Fruit fly (Drosophila melanogaster) whole organism, embryonic: ENCODE data around the gene CG31174.
A peak's percentile ranks its signal among the peaks of the same experiment; 100 is the strongest.

Experiments used
- Aef1 ChIP-seq: fragments of 200-800 bp; sonication (Bioruptor generic); IDR thresholded peaks from 3 replicates; pipeline ENCODE4 v1.3.6; 2022; ENCODE audit warnings: missing biosample characterization, missing genetic modification characterization
- Atf-2 ChIP-seq: fragments of 200-800 bp; sonication (Bioruptor generic); optimal IDR thresholded peaks from 2 replicates; lab custom pipeline; 2016; ENCODE audit warnings: missing biosample characterization, missing genetic modification characterization
- CG10543 ChIP-seq: fragments of 200-800 bp; sonication (Bioruptor generic); optimal IDR thresholded peaks from 3 replicates; lab custom pipeline; 2017; ENCODE audit warnings: missing biosample characterization, mild to moderate bottlenecking, missing genetic modification characterization, moderate library complexity
- CG10959 ChIP-seq: fragments of 200-800 bp; sonication (Bioruptor generic); IDR thresholded peaks from 2 replicates; pipeline ENCODE4 v1.3.6; 2022; ENCODE audit warnings: missing biosample characterization, missing genetic modification characterization
- CG15011 ChIP-seq: fragments of 200-800 bp; sonication (Bioruptor generic); optimal IDR thresholded peaks from 3 replicates; lab custom pipeline; 2018; ENCODE audit warnings: missing biosample characterization, mild to moderate bottlenecking, missing genetic modification characterization
- CG15269 ChIP-seq: fragments of 200-800 bp; sonication (Bioruptor generic); optimal IDR thresholded peaks from 2 replicates; lab custom pipeline; 2018; ENCODE audit warnings: missing biosample characterization, mild to moderate bottlenecking, missing genetic modification characterization, moderate library complexity
- CG1602 ChIP-seq: fragments of 200-800 bp; sonication (Bioruptor generic); optimal IDR thresholded peaks from 3 replicates; lab custom pipeline; 2016; ENCODE audit warnings: missing biosample characterization, missing genetic modification characterization
- CG1603 ChIP-seq: fragments of 200-800 bp; sonication (Bioruptor generic); optimal IDR thresholded peaks from 2 replicates; lab custom pipeline; 2019; ENCODE audit warnings: missing biosample characterization, mild to moderate bottlenecking, missing genetic modification characterization, moderate library complexity
- CG17612 ChIP-seq: fragments of 200-800 bp; sonication (Bioruptor generic); IDR thresholded peaks from 2 replicates; pipeline ENCODE4 v1.3.6; 2022; ENCODE audit warnings: missing biosample characterization, missing genetic modification characterization
- CG2202 ChIP-seq: fragments of 200-800 bp; sonication (Bioruptor generic); optimal IDR thresholded peaks from 2 replicates; lab custom pipeline; 2018; ENCODE audit warnings: missing biosample characterization, mild to moderate bottlenecking, missing genetic modification characterization
- CG6175 ChIP-seq: fragments of 200-800 bp; sonication (Bioruptor generic); IDR thresholded peaks from 3 replicates; pipeline ENCODE4 v1.3.6; 2022; ENCODE audit warnings: missing biosample characterization, missing genetic modification characterization
- CG7745 ChIP-seq: fragments of 200-800 bp; sonication (Bioruptor generic); optimal IDR thresholded peaks from 2 replicates; lab custom pipeline; 2018; ENCODE audit warnings: missing biosample characterization, mild to moderate bottlenecking, missing genetic modification characterization, moderate library complexity
- CG8281 ChIP-seq: fragments of 200-800 bp; sonication (Bioruptor generic); optimal IDR thresholded peaks from 2 replicates; lab custom pipeline; 2018; ENCODE audit warnings: missing biosample characterization, mild to moderate bottlenecking, missing genetic modification characterization, moderate library complexity
- CG8478 ChIP-seq: fragments of >200 bp; optimal IDR thresholded peaks from 2 replicates; lab custom pipeline; 2018
- CG9727 ChIP-seq: fragments of 200-800 bp; sonication (Bioruptor generic); optimal IDR thresholded peaks from 3 replicates; lab custom pipeline; 2017; ENCODE audit warnings: missing biosample characterization, mild to moderate bottlenecking, missing genetic modification characterization
- CG9932 ChIP-seq: fragments of 200-800 bp; sonication (Bioruptor generic); IDR thresholded peaks from 2 replicates; pipeline ENCODE4 v1.3.6; 2022; ENCODE audit warnings: missing biosample characterization, missing genetic modification characterization
- Dek ChIP-seq: fragments of 200-800 bp; sonication (Bioruptor generic); optimal IDR thresholded peaks from 3 replicates; lab custom pipeline; 2019; ENCODE audit warnings: missing biosample characterization, mild to moderate bottlenecking, missing genetic modification characterization, moderate library complexity
- Dfd ChIP-seq, 2 experiments: fragments of >200 bp; optimal IDR thresholded peaks; 2 replicates each; lab custom pipeline; 2017; ENCODE audit warnings: missing biosample characterization in 2 of 2, missing genetic modification characterization in 2 of 2
- Dip3 ChIP-seq: fragments of 200-800 bp; sonication (Bioruptor generic); optimal IDR thresholded peaks from 3 replicates; lab custom pipeline; 2016; ENCODE audit warnings: missing biosample characterization, missing genetic modification characterization
- E2f2 ChIP-seq: fragments of 200-800 bp; sonication (Bioruptor generic); IDR thresholded peaks from 2 replicates; pipeline ENCODE4 v1.3.6; 2022; ENCODE audit warnings: missing biosample characterization, missing genetic modification characterization
- ERR ChIP-seq: fragments of 200-800 bp; sonication (Bioruptor generic); optimal IDR thresholded peaks from 2 replicates; lab custom pipeline; 2016; ENCODE audit warnings: missing biosample characterization, missing genetic modification characterization
- Elba2 ChIP-seq: fragments of 200-800 bp; sonication (Bioruptor generic); optimal IDR thresholded peaks from 3 replicates; lab custom pipeline; 2016; ENCODE audit warnings: missing biosample characterization, missing genetic modification characterization
- Hsf ChIP-seq: fragments of 200-800 bp; sonication (Bioruptor generic); optimal IDR thresholded peaks from 3 replicates; lab custom pipeline; 2016; ENCODE audit warnings: missing biosample characterization, missing genetic modification characterization
- MTF-1 ChIP-seq: fragments of 200-800 bp; sonication (Bioruptor generic); optimal IDR thresholded peaks from 2 replicates; lab custom pipeline; 2018; ENCODE audit warnings: missing biosample characterization, mild to moderate bottlenecking, missing genetic modification characterization, borderline replicate concordance
- Meics ChIP-seq: fragments of 200-800 bp; sonication (Bioruptor generic); optimal IDR thresholded peaks from 2 replicates; lab custom pipeline; 2017; ENCODE audit warnings: missing biosample characterization, mild to moderate bottlenecking, missing genetic modification characterization
- NFAT ChIP-seq: fragments of 200-800 bp; sonication (Bioruptor generic); IDR thresholded peaks from 2 replicates; pipeline ENCODE4 v1.3.6; 2022; ENCODE audit warnings: missing biosample characterization, missing genetic modification characterization
- Pdp1 ChIP-seq, 2 experiments: fragments of 200-800 bp; sonication (Bioruptor generic); optimal IDR thresholded peaks; 3 replicates each; lab custom pipeline; 2016; ENCODE audit warnings: missing biosample characterization in 2 of 2, missing genetic modification characterization in 2 of 2, mild to moderate bottlenecking in 1 of 2, moderate library complexity in 1 of 2
- Rfx ChIP-seq: fragments of 200-800 bp; sonication (Bioruptor generic); IDR thresholded peaks from 2 replicates; pipeline ENCODE4 v1.3.6; 2022; ENCODE audit warnings: missing biosample characterization, missing genetic modification characterization
- Six4 ChIP-seq: fragments of 200-800 bp; sonication (Bioruptor generic); optimal IDR thresholded peaks from 2 replicates; lab custom pipeline; 2016; ENCODE audit warnings: missing biosample characterization, missing genetic modification characterization
- Usf ChIP-seq: fragments of 200-800 bp; sonication (Bioruptor generic); optimal IDR thresholded peaks from 2 replicates; lab custom pipeline; 2017; ENCODE audit warnings: missing genotype, missing biosample characterization, missing genetic modification characterization
- ac ChIP-seq: fragments of 200-800 bp; sonication (Bioruptor generic); optimal IDR thresholded peaks from 3 replicates; lab custom pipeline; 2017; ENCODE audit warnings: missing biosample characterization, mild to moderate bottlenecking, missing genetic modification characterization
- aop ChIP-seq: fragments of 200-800 bp; sonication (Bioruptor generic); IDR thresholded peaks from 2 replicates; pipeline ENCODE4 v1.3.6; 2022; ENCODE audit warnings: missing biosample characterization, missing genetic modification characterization
- cwo ChIP-seq: fragments of 200-800 bp; sonication (Bioruptor generic); optimal IDR thresholded peaks from 3 replicates; lab custom pipeline; 2017; ENCODE audit warnings: missing biosample characterization, missing genetic modification characterization, mild to moderate bottlenecking, moderate library complexity, missing genetic modification reagents
- dan ChIP-seq: fragments of 200-800 bp; sonication (Bioruptor generic); IDR thresholded peaks from 2 replicates; pipeline ENCODE4 v1.3.6; 2022; ENCODE audit warnings: missing biosample characterization, missing genetic modification characterization
- gcm ChIP-seq: fragments of 200-800 bp; sonication (Bioruptor generic); optimal IDR thresholded peaks from 2 replicates; lab custom pipeline; 2019; ENCODE audit warnings: missing biosample characterization, mild to moderate bottlenecking, missing genetic modification characterization, moderate library complexity
- gsb ChIP-seq: fragments of 200-800 bp; sonication (Bioruptor generic); IDR thresholded peaks from 2 replicates; pipeline ENCODE4 v1.3.6; 2022; ENCODE audit warnings: missing biosample characterization, missing genetic modification characterization
- her ChIP-seq: fragments of 200-800 bp; sonication (Bioruptor generic); optimal IDR thresholded peaks from 2 replicates; lab custom pipeline; 2016; ENCODE audit warnings: missing biosample characterization, missing genetic modification characterization
- hkb ChIP-seq, 2 experiments: fragments of 200-800 bp in 1 of 2; fragments of >200 bp in 1 of 2; sonication (Bioruptor generic) in 1 of 2; IDR thresholded peaks in 1 of 2; optimal IDR thresholded peaks in 1 of 2; 2 replicates each; pipeline versions ENCODE4 v1.3.6 to Lab custom; 2017 to 2022; ENCODE audit warnings: missing biosample characterization in 1 of 2, missing genetic modification characterization in 1 of 2
- nau ChIP-seq: fragments of 200-800 bp; sonication (Bioruptor generic); optimal IDR thresholded peaks from 3 replicates; lab custom pipeline; 2017; ENCODE audit warnings: missing biosample characterization, mild to moderate bottlenecking, missing genetic modification characterization, missing genetic modification reagents
- nmo ChIP-seq: fragments of 200-800 bp; sonication (Bioruptor generic); optimal IDR thresholded peaks from 2 replicates; lab custom pipeline; 2018; ENCODE audit warnings: missing biosample characterization, mild to moderate bottlenecking, missing genetic modification characterization, moderate library complexity
- repo ChIP-seq: fragments of 200-800 bp; sonication (Bioruptor generic); optimal IDR thresholded peaks from 2 replicates; lab custom pipeline; 2016; ENCODE audit warnings: missing biosample characterization, missing genetic modification characterization
- run ChIP-seq: fragments of 200-800 bp; sonication (Bioruptor generic); optimal IDR thresholded peaks from 3 replicates; lab custom pipeline; 2018; ENCODE audit warnings: missing biosample characterization, mild to moderate bottlenecking, missing genetic modification characterization
- seq ChIP-seq: fragments of 200-800 bp; sonication (Bioruptor generic); IDR thresholded peaks from 2 replicates; pipeline ENCODE4 v1.3.6; 2022; ENCODE audit warnings: missing biosample characterization, missing genetic modification characterization
- shn ChIP-seq: fragments of 200-800 bp; sonication (Bioruptor generic); optimal IDR thresholded peaks from 3 replicates; lab custom pipeline; 2016; ENCODE audit warnings: missing biosample characterization, missing genetic modification characterization
- sqz ChIP-seq: fragments of 200-800 bp; sonication (Bioruptor generic); optimal IDR thresholded peaks from 3 replicates; lab custom pipeline; 2018; ENCODE audit warnings: missing biosample characterization, mild to moderate bottlenecking, missing genetic modification characterization
- tap ChIP-seq: fragments of 200-800 bp; optimal IDR thresholded peaks from 3 replicates; lab custom pipeline; 2019; ENCODE audit warnings: missing biosample characterization, mild to moderate bottlenecking, missing genetic modification characterization, moderate library complexity
- tna ChIP-seq: fragments of 200-800 bp; sonication (Bioruptor generic); IDR thresholded peaks from 2 replicates; pipeline ENCODE4 v1.3.6; 2022; ENCODE audit warnings: missing biosample characterization, missing genetic modification characterization; ENCODE audit not compliant: partially characterized antibody
- trem ChIP-seq: fragments of 200-800 bp; optimal IDR thresholded peaks from 3 replicates; lab custom pipeline; 2019; ENCODE audit warnings: missing biosample characterization, mild to moderate bottlenecking, missing genetic modification characterization, moderate library complexity
- tx ChIP-seq: fragments of 200-800 bp; sonication (Bioruptor generic); optimal IDR thresholded peaks from 2 replicates; lab custom pipeline; 2016; ENCODE audit warnings: missing biosample characterization, missing genetic modification characterization
- yki ChIP-seq: fragments of >200 bp; optimal IDR thresholded peaks from 3 replicates; lab custom pipeline; 2018

CG31174 gene

dm6 chr3R:21834234-21835070 lies 34.9 kb downstream of the CG31174 start (continued):
- TF ChIP-seq CG1602 (GFP tag; lab: Kevin White, UChicago) (peak; percentile 43), MTF-1 (GFP tag; lab: Kevin White, UChicago) (no peak), her (GFP tag; lab: Kevin White, UChicago) (no peak), CG15011 (GFP tag; lab: Kevin White, UChicago) (no peak), Dek (tag; lab: Kevin White, UChicago) (no peak), CG17612 (no peak), repo (GFP tag; lab: Kevin White, UChicago) (no peak), aop (GFP tag; lab: Robert Waterston, UW) (no peak), tap (tag; lab: Kevin White, UChicago) (no peak), hkb (optimal IDR thresholded peaks at IDR 0.05; lab: Kevin White, UChicago) (no peak), hkb (GFP tag; IDR thresholded peaks at IDR 0.05; lab: Robert Waterston, UW) (no peak), gsb (GFP tag; lab: Robert Waterston, UW) (no peak), Meics (no peak), tna (no peak), gcm (peak; percentile 18), yki (lab: Kevin White, UChicago) (no peak), nau (GFP tag; lab: Kevin White, UChicago) (no peak), Elba2 (no peak), CG8281 (no peak), Rfx (GFP tag; lab: Robert Waterston, UW) (no peak), ac (GFP tag; lab: Kevin White, UChicago) (no peak), shn (GFP tag; lab: Kevin White, UChicago) (no peak), CG9932 (GFP tag; lab: Robert Waterston, UW) (no peak), Hsf (GFP tag; lab: Kevin White, UChicago) (peak; percentile 20), cwo (no peak), CG7745 (tag; lab: Kevin White, UChicago) (no peak), CG10959 (GFP tag; lab: Robert Waterston, UW) (no peak), Usf (GFP tag; lab: Kevin White, UChicago) (peak; percentile 14), CG10543 (GFP tag; lab: Kevin White, UChicago) (no peak), dan (no peak), Dfd (GFP tag; optimal IDR thresholded peaks at IDR 0.05; lab: Kevin White, UChicago) (no peak), Aef1 (GFP tag; lab: Robert Waterston, UW) (no peak), nmo (GFP tag; lab: Kevin White, UChicago) (peak; percentile 59), Six4 (no peak), E2f2 (GFP tag; lab: Robert Waterston, UW) (no peak; the same call in 1 of the 2 replicates), ERR (GFP tag; lab: Kevin White, UChicago) (no peak), tx (GFP tag; lab: Kevin White, UChicago) (no peak), CG2202 (tag; lab: Kevin White, UChicago) (peak; percentile 49), Atf-2 (GFP tag; lab: Kevin White, UChicago) (no peak), CG15269 (tag; lab: Kevin White, UChicago) (peak; percentile 21), CG8478 (lab: Kevin White, UChicago) (no peak), trem (peak; percentile 1), CG6175 (GFP tag; lab: Robert Waterston, UW) (no peak), CG1603 (tag; lab: Kevin White, UChicago) (peak; percentile 70), CG9727 (peak; percentile 36), sqz (no peak), seq (GFP tag; lab: Robert Waterston, UW) (no peak), NFAT (no peak), run (tag; lab: Kevin White, UChicago) (no peak), Pdp1 (GFP tag; optimal IDR thresholded peaks at IDR 0.05; lab: Kevin White, UChicago) (peak in 1 of 2 experiments; percentile 14), Dip3 (GFP tag; lab: Kevin White, UChicago) (no peak)
